Fruit fly (Drosophila melanogaster) ovary, adult (tissue): Measurements from ENCODE around the gene CG18557.

Experiments
- CG17801 ChIP-seq: fragments of 200-800 bp; optimal IDR thresholded peaks from 2 replicates; lab custom pipeline; 2019; ENCODE audit warnings: missing biosample characterization, mild to moderate bottlenecking, missing genetic modification characterization, moderate library complexity; ENCODE audit not compliant: partially characterized antibody

The CG18557 gene

dm6 chr2L:2812137-2812536 is 33.4 kb downstream of the CG18557 start, which contains the start of gene CG2964:
Gene CG2964, plus strand, starts transcription at chr2L:2812437.
- no peak for TF ChIP-seq CG17801 (GFP tag; lab: Kevin White, UChicago)

dm6 chr2L:2810831-2811230 is 34.7 kb downstream of the CG18557 start:
- no peak for TF ChIP-seq CG17801 (GFP tag; lab: Kevin White, UChicago)

- TF ChIP-seq CG17801 (GFP tag; lab: Kevin White, UChicago): no peak
Measured at dm6 chr2L:2808038-2808699, 37.4 kb downstream of the CG18557 start.

dm6 chr2L:2807597-2807996 is 37.9 kb downstream of the CG18557 start:
- no peak for TF ChIP-seq CG17801 (GFP tag; lab: Kevin White, UChicago)

- no peak for TF ChIP-seq CG17801 (GFP tag; lab: Kevin White, UChicago)
Measured at dm6 chr2L:2806190-2806763, 39.3 kb downstream of the CG18557 start.

dm6 chr2L:2804634-2805311 is 40.8 kb downstream of the CG18557 start, which contains the start of gene daw:
Gene daw, plus strand, starts transcription at chr2L:2805261.
- no peak for TF ChIP-seq CG17801 (GFP tag; lab: Kevin White, UChicago)

- TF ChIP-seq CG17801 (GFP tag; lab: Kevin White, UChicago): no peak
Measured at dm6 chr2L:2802527-2802926, 43.0 kb downstream of the CG18557 start.

dm6 chr2L:2800956-2801776 is 44.4 kb downstream of the CG18557 start:
- no peak for TF ChIP-seq CG17801 (GFP tag; lab: Kevin White, UChicago)

- no peak for TF ChIP-seq CG17801 (GFP tag; lab: Kevin White, UChicago)
Measured at dm6 chr2L:2799909-2800478, 45.5 kb downstream of the CG18557 start, which contains the start of gene Syt1. Gene Syt1, minus strand, starts transcription at chr2L:2799979.

dm6 chr2L:2797186-2797585 is 48.3 kb downstream of the CG18557 start:
- no peak for TF ChIP-seq CG17801 (GFP tag; lab: Kevin White, UChicago)
